Fruit fly (Drosophila melanogaster): ENCODE results near the gene CG13875.

The CG13875 gene

dm6 chr3L:152489-152888 lies 27.2 kb upstream of the CG13875 start, which contains the start of the genes Dic61B and p130CAS:
Gene Dic61B, minus strand, starts transcription at chr3L:152589.
Gene p130CAS, plus strand, starts transcription at chr3L:152884.
- TF ChIP-seq CTCF (optimal IDR thresholded peaks at IDR 0.05), result no peak
- no peak for TF ChIP-seq CG8478 (optimal IDR thresholded peaks at IDR 0.05)

- no peak for TF ChIP-seq CTCF (optimal IDR thresholded peaks at IDR 0.05)
- TF ChIP-seq CG8478 (optimal IDR thresholded peaks at IDR 0.05), result no peak
Measured at dm6 chr3L:153670-154069, 26.1 kb upstream of the CG13875 start.

- TF ChIP-seq CG8478 (optimal IDR thresholded peaks at IDR 0.05) (no peak), CTCF (optimal IDR thresholded peaks at IDR 0.05) (no peak)
Measured at dm6 chr3L:156591-157303, 23.0 kb upstream of the CG13875 start.

- TF ChIP-seq CG8478 (optimal IDR thresholded peaks at IDR 0.05), result no peak
- TF ChIP-seq CTCF (optimal IDR thresholded peaks at IDR 0.05), result no peak
Measured at dm6 chr3L:157674-158179, 22.0 kb upstream of the CG13875 start.

DNA sequence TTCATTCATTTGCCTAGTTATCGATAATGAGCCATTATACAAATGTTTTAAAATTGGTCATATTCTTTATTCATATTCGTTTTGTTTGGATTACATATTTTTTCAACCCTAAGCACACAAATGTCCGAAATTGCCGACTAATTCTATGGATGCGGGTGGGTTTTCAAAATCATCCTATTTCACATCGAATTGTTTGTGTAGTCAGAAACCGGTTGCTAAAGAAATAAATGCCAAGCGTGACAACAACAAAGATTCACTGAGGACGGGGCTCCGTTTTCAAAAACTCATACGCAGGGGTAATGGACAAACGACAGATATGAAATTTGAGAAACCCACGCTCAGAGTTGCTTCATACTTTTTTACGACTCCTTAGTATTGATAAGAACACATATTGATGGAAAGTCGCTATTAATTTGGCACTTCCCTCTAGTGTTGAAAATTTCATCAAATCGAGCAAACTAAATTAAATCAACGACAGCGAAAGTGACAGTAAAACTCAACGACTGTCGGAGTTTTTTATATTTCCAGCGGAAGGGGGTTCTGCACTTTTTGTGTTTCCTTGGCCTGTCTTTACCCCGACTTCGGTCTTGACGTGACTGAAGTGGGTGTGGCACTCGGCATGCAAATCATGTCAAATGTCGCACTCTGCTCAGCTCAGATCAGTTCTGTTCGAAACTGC lies 20.2 kb upstream of the CG13875 start:
- TF ChIP-seq CTCF (optimal IDR thresholded peaks at IDR 0.05), result peak in 1 of 2 experiments; percentile 12
- TF ChIP-seq CG8478 (optimal IDR thresholded peaks at IDR 0.05), result no peak

dm6 chr3L:160446-161094 lies 19.2 kb upstream of the CG13875 start:
- no peak for TF ChIP-seq CG8478 (optimal IDR thresholded peaks at IDR 0.05)
- TF ChIP-seq CTCF (optimal IDR thresholded peaks at IDR 0.05), result no peak

dm6 chr3L:161833-162587 lies 17.7 kb upstream of the CG13875 start:
- no peak for TF ChIP-seq CTCF (optimal IDR thresholded peaks at IDR 0.05)
- TF ChIP-seq CG8478 (optimal IDR thresholded peaks at IDR 0.05), result no peak

- no peak for TF ChIP-seq CG8478 (optimal IDR thresholded peaks at IDR 0.05)
- no peak for TF ChIP-seq CTCF (optimal IDR thresholded peaks at IDR 0.05)
Measured at dm6 chr3L:165981-166788, 13.5 kb upstream of the CG13875 start.

DNA sequence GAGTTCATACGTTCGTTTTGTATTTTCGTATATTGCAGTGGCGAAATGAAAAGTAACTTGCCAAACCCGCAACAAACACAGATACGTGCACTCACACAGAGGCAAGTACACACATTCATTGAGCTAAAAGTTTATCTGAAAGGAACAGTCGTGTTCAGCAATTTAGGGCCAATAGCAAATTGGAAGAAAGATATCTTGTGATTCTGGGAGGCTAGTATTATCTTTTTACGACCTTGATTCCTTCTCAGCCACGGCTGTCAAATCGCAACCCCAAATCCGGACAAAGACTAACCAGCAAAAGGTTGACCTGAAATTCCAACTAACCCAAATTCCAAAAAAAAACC lies 13.0 kb upstream of the CG13875 start:
- TF ChIP-seq CTCF (optimal IDR thresholded peaks at IDR 0.05) (no peak), CG8478 (optimal IDR thresholded peaks at IDR 0.05) (no peak)

dm6 chr3L:171729-172128 lies 8.0 kb upstream of the CG13875 start:
- TF ChIP-seq CTCF (optimal IDR thresholded peaks at IDR 0.05) (no peak), CG8478 (optimal IDR thresholded peaks at IDR 0.05) (no peak)

DNA sequence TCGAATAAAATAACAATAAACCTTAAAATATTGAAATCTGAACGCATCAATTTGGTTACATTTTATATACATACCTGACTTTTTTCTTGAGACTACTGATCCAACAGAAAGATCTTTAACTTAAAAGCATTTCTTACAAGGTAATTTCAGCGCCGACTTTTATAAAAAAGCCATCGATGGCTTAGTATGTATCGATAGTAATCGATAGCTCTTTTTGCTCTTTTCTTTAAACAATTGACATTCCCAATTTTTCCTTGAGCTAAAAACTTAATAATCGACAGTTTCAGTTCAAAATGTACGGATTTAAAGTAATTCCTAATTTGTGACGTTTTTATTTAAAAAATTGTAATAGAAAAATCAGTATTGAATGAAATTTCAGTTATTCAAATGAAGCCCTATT lies 5.2 kb upstream of the CG13875 start:
- TF ChIP-seq CG8478 (optimal IDR thresholded peaks at IDR 0.05) (no peak), CTCF (optimal IDR thresholded peaks at IDR 0.05) (no peak)

DNA sequence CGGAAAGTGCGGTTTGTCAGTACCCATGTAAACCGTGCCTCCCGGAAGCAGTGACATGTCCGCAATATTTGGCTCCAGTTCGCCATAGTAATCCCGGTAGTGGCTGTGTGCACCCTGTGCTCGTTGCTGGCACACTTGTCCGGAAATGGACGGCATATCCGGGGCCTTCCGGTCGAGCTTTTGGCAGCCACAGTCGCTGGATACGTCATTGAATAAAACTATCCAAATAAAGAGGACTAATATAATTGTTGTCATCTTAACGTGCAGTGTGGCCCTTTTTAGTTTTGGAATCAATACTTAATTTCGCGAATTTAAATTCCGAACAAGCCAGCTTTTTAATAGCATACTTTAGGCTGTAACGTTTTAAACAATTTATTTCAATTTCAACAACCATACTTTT lies 3.8 kb upstream of the CG13875 start, which contains the start of gene CG7049:
Gene CG7049 (minus strand): TSS at position 280 of the 400 bp plus-strand sequence.
- no peak for TF ChIP-seq CTCF (optimal IDR thresholded peaks at IDR 0.05)
- TF ChIP-seq CG8478 (optimal IDR thresholded peaks at IDR 0.05), result no peak

- TF ChIP-seq CG8478 (optimal IDR thresholded peaks at IDR 0.05) (no peak), CTCF (optimal IDR thresholded peaks at IDR 0.05) (no peak)
Measured at dm6 chr3L:177938-178337, 1.8 kb upstream of the CG13875 start.

DNA sequence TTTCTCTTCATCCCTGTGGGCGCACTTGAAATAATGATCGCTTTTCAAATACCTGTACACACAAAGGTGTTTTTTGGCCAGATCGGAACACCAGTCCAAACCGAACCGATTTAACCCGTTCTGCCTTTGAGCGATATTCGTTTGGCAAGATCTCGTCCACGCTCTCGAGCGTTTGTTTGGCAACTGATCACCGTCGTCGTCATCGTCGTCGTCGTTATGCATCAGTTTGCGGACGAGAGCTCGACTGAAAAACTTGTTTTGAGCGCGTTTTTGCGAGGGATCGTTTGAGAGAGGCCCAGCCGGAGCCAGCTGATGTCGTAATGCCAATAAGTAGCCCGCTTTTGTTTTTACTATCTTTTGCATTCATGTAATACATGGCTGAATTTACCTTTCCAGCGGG lies 1.3 kb upstream of the CG13875 start:
- TF ChIP-seq CG8478 (optimal IDR thresholded peaks at IDR 0.05), result no peak
- TF ChIP-seq CTCF (optimal IDR thresholded peaks at IDR 0.05), result no peak
